Worm (Caenorhabditis elegans): ENCODE measurements around the gene mig-5.

Gene mig-5

DNA sequence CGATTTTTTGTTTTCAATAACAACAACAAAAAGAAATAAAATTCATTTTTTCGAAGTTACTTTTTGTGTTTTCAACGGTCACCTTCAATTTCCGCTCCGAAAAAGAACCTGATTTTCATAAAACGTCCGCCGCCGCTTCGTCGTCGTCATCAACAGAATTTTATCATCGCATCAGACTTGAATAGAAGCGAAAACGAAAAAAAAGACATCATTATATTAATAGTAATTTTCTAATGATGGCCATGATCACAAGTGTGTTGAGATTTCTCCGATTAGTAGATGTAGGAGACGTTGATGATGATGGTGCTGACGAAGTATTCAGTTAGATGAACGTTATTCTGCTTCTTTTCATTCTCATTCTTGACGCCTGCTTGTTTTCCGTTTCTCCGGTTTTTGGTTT, 39.1 kb upstream of the mig-5 start:
- no peak for TF ChIP-seq F13H6.1 (tag; optimal IDR thresholded peaks at IDR 0.05)
- no peak for TF ChIP-seq gmeb-1 (tag; optimal IDR thresholded peaks at IDR 0.05)
- no peak for TF ChIP-seq elt-1 (tag; optimal IDR thresholded peaks at IDR 0.05)
- no peak for TF ChIP-seq egl-27 (tag; optimal IDR thresholded peaks at IDR 0.05)
- TF ChIP-seq unc-55 (GFP tag; optimal IDR thresholded peaks at IDR 0.05): no peak
- no peak for TF ChIP-seq Y55F3AM.14 (GFP tag; optimal IDR thresholded peaks at IDR 0.05)
- no peak for TF ChIP-seq peb-1 (tag; optimal IDR thresholded peaks at IDR 0.05)

DNA sequence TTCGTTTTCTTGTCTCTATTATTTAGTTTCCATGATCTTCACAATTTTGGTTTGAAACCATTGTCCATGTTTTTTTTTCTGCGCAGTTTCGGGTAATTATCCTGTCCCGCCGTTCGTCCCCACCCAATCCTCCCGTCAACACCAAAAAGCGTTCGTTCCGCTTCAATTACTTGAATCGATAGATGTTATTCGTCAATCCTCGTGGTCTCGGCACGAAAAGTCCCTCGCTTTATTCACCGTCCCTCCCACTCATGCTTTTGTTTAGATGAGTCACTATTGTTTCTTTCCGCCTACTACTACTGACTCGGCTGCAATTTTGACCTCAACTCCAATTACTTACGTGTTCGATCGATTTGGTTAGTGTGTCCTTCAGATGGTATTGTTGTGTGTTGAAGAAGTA, 38.6 kb upstream of the mig-5 start:
- TF ChIP-seq lin-39 (tag; optimal IDR thresholded peaks at IDR 0.05): no peak
- TF ChIP-seq nhr-237 (tag; optimal IDR thresholded peaks at IDR 0.05): no peak
- no peak for TF ChIP-seq nhr-77 (tag; optimal IDR thresholded peaks at IDR 0.05)
- no peak for TF ChIP-seq ztf-11 (tag; optimal IDR thresholded peaks at IDR 0.05)
- no peak for TF ChIP-seq nhr-12 (tag; optimal IDR thresholded peaks at IDR 0.05)
- no peak for TF ChIP-seq elt-1 (tag; optimal IDR thresholded peaks at IDR 0.05)
- no peak for TF ChIP-seq lsy-2 (tag; optimal IDR thresholded peaks at IDR 0.05)
- no peak for TF ChIP-seq fos-1 (tag; optimal IDR thresholded peaks at IDR 0.05)
- no peak for TF ChIP-seq aly-2 (tag; optimal IDR thresholded peaks at IDR 0.05)
- TF ChIP-seq skn-1 (tag; optimal IDR thresholded peaks at IDR 0.05): no peak

DNA sequence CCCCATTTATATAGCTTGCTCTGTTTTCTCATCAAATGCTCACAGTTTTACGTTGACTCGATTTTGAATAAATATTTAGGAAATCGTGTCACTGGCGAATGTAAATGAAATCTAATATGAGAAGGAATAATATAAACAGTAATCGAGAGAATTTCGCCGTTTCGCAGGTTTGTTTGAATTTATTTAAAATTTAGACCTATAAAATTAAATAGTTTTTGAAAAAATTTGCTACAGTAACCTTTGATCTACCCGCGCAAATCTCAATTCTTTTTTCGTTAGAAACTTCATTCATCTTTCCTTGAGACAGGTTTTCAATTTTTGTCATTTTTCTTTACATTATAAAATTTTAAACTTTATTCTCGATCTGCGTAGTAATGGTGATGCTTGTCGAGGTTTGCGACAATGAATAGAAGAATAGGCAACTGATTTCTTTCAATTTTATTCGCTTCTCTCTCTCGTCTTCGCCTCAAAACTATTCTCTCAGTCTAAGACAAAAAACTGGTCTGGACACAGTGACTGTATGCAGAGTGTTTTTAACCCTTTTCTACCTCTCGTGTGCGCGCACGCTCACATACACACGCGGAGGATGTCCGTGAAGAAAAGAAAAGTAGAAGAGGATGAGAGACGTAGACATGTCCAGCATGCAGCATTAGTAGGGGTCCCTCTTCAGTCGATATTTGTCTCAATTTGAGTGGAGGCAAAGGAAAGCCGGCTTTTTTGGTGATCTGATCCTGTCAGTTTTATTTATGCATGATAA, 37.7 kb upstream of the mig-5 start, which contains the start of gene dab-1:
TSS of gene dab-1 (plus strand) at position 78 of the 757 bp plus-strand sequence.
- TF ChIP-seq ZK546.5 (tag; optimal IDR thresholded peaks at IDR 0.05) (no peak), aly-2 (tag; optimal IDR thresholded peaks at IDR 0.05) (no peak), nhr-21 (tag; optimal IDR thresholded peaks at IDR 0.05) (peak; percentile 43), mbf-1 (tag; optimal IDR thresholded peaks at IDR 0.05) (no peak), zag-1 (tag; optimal IDR thresholded peaks at IDR 0.05) (no peak), ztf-11 (tag; optimal IDR thresholded peaks at IDR 0.05) (no peak), sem-4 (tag; optimal IDR thresholded peaks at IDR 0.05) (peak; percentile 61), ceh-82 (tag; optimal IDR thresholded peaks at IDR 0.05) (no peak), egl-27 (tag; optimal IDR thresholded peaks at IDR 0.05) (no peak), nhr-129 (tag; optimal IDR thresholded peaks at IDR 0.05) (peak; percentile 68), blmp-1 (tag; optimal IDR thresholded peaks at IDR 0.05; ENCODE audit: insufficient read depth) (peak; percentile 10), C34F6.9 (tag; optimal IDR thresholded peaks at IDR 0.05) (peak; percentile 46), fos-1 (tag; optimal IDR thresholded peaks at IDR 0.05) (peak; percentile 35), nhr-12 (tag; optimal IDR thresholded peaks at IDR 0.05) (no peak), mdl-1 (tag; optimal IDR thresholded peaks at IDR 0.05) (peak in 1 of 2 experiments; percentile 29), sma-3 (GFP tag; optimal IDR thresholded peaks at IDR 0.05) (peak; percentile 9), nhr-25 (tag; optimal IDR thresholded peaks at IDR 0.05) (peak; percentile 86), lin-39 (tag; optimal IDR thresholded peaks at IDR 0.05) (no peak), ama-1 (optimal IDR thresholded peaks at IDR 0.05) (no peak), nhr-77 (tag; optimal IDR thresholded peaks at IDR 0.05) (no peak), nhr-237 (tag; optimal IDR thresholded peaks at IDR 0.05) (no peak), lsy-2 (tag; optimal IDR thresholded peaks at IDR 0.05) (peak in 1 of 2 experiments; percentile 32), snpc-4 (tag; optimal IDR thresholded peaks at IDR 0.05) (no peak), unc-55 (GFP tag; optimal IDR thresholded peaks at IDR 0.05) (peak; percentile 28)

- no peak for TF ChIP-seq nhr-21 (tag; optimal IDR thresholded peaks at IDR 0.05)
- no peak for TF ChIP-seq R02D3.7 (tag; optimal IDR thresholded peaks at IDR 0.05)
- no peak for TF ChIP-seq dmd-4 (tag; optimal IDR thresholded peaks at IDR 0.05)
- no peak for TF ChIP-seq snpc-4 (tag; optimal IDR thresholded peaks at IDR 0.05)
- no peak for TF ChIP-seq lin-11 (tag; optimal IDR thresholded peaks at IDR 0.05)
- TF ChIP-seq egl-27 (tag; optimal IDR thresholded peaks at IDR 0.05): no peak
- TF ChIP-seq sma-9 (GFP tag; optimal IDR thresholded peaks at IDR 0.05): no peak
- no peak for TF ChIP-seq sma-9 (tag; optimal IDR thresholded peaks at IDR 0.05)
- TF ChIP-seq unc-62 (GFP tag; optimal IDR thresholded peaks at IDR 0.05): no peak
- TF ChIP-seq lin-13 (GFP tag; optimal IDR thresholded peaks at IDR 0.05): no peak
Observed at ce11 chrII:8220267-8220666, 35.4 kb upstream of the mig-5 start.
